Worm (Caenorhabditis elegans) whole organism, mixed stage, embryonic: ENCODE measurements around the gene nsph-1.1.

Source experiments
- bed-3 ChIP-seq: fragments of 200-800 bp; sonication (Bioruptor generic); optimal IDR thresholded peaks from 3 replicates; lab custom pipeline; 2018; ENCODE audit warnings: mild to moderate bottlenecking, missing genetic modification characterization, moderate library complexity, missing compliant biosample characterization
- blmp-1 ChIP-seq: fragments of 150-350 bp; optimal IDR thresholded peaks from 2 replicates; lab custom pipeline; 2014; ENCODE audit warnings: missing biosample characterization, missing genetic modification characterization
- ceh-83 ChIP-seq: fragments of 200-800 bp; sonication (Bioruptor generic); optimal IDR thresholded peaks from 2 replicates; lab custom pipeline; 2018; ENCODE audit warnings: mild to moderate bottlenecking, missing genetic modification characterization, missing compliant biosample characterization
- elt-1 ChIP-seq: sonication (generic microtip); optimal IDR thresholded peaks from 2 replicates; lab custom pipeline; 2017; ENCODE audit warnings: missing genetic modification characterization, mild to moderate bottlenecking, missing compliant biosample characterization, antibody characterized with exemption, moderate library complexity, borderline replicate concordance; ENCODE audit not compliant: insufficient read depth
- elt-3 ChIP-seq: fragments of 150-350 bp; optimal IDR thresholded peaks from 2 replicates; lab custom pipeline; 2014; ENCODE audit warnings: missing biosample characterization, missing genetic modification characterization
- lsy-2 ChIP-seq: fragments of 150-350 bp; optimal IDR thresholded peaks from 2 replicates; lab custom pipeline; 2014; ENCODE audit warnings: missing biosample characterization, missing genetic modification characterization
- mab-5 ChIP-seq: fragments of 150-350 bp; optimal IDR thresholded peaks from 2 replicates; lab custom pipeline; 2014; ENCODE audit warnings: missing biosample characterization, missing genetic modification characterization
- mep-1 ChIP-seq: fragments of 150-350 bp; optimal IDR thresholded peaks from 2 replicates; lab custom pipeline; 2017; ENCODE audit warnings: missing biosample characterization, missing genetic modification reagents, missing genetic modification characterization, inconsistent platforms
- nhr-12 ChIP-seq: fragments of 150-350 bp; optimal IDR thresholded peaks from 2 replicates; lab custom pipeline; 2014; ENCODE audit warnings: missing biosample characterization, missing genetic modification characterization
- pha-4 ChIP-seq: fragments of 150-350 bp; optimal IDR thresholded peaks from 2 replicates; lab custom pipeline; 2018; ENCODE audit warnings: missing biosample characterization, missing genetic modification reagents, missing genetic modification characterization
- snpc-4 ChIP-seq: fragments of 150-350 bp; optimal IDR thresholded peaks from 2 replicates; lab custom pipeline; 2014; ENCODE audit warnings: missing biosample characterization, missing genetic modification characterization
- unc-39 ChIP-seq: fragments of 150-350 bp; optimal IDR thresholded peaks from 2 replicates; lab custom pipeline; 2014; ENCODE audit warnings: missing biosample characterization, missing genetic modification characterization
- unc-62 ChIP-seq: fragments of 150-350 bp; optimal IDR thresholded peaks from 2 replicates; lab custom pipeline; 2014; ENCODE audit warnings: missing biosample characterization, missing genetic modification reagents, missing genetic modification characterization
- ztf-11 ChIP-seq: fragments of 150-350 bp; optimal IDR thresholded peaks from 2 replicates; lab custom pipeline; 2014; ENCODE audit warnings: missing biosample characterization, missing genetic modification characterization

DNA sequence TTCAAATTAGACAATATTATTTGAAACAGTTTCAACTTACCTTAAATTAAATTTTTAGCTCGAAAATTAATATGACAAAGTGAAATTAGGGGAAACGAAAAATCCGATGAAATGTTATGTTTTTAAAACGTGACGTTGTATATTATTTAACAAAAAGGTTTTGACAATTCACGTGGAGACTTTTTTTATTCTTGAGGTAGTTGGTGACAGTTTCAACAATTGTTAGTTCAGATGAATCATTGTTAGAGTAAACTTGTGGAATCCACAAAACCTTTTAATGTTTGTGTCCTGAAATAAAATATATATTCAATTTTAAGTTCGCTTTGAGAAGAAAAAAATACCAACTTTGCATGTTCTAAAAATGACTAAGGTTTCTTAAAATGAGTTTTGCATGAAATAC, 7.1 kb upstream of the nsph-1.1 start, which contains the start of gene fut-1:
- TF ChIP-seq blmp-1 (tag; lab: Kevin White, UChicago): no peak
- TF ChIP-seq ztf-11 (tag; lab: Kevin White, UChicago): no peak
- TF ChIP-seq unc-39 (tag; lab: Kevin White, UChicago): no peak
- TF ChIP-seq snpc-4 (tag; lab: Kevin White, UChicago): no peak
- no peak for TF ChIP-seq nhr-12 (tag; lab: Kevin White, UChicago)
- TF ChIP-seq bed-3 (GFP tag; lab: Kevin White, UChicago): no peak
- no peak for TF ChIP-seq elt-1
- TF ChIP-seq ceh-83 (GFP tag; lab: Kevin White, UChicago): no peak
- TF ChIP-seq lsy-2 (tag; lab: Kevin White, UChicago): no peak
- no peak for TF ChIP-seq pha-4 (tag; lab: Kevin White, UChicago)
- TF ChIP-seq mep-1: no peak
- no peak for TF ChIP-seq unc-62 (GFP tag; lab: Kevin White, UChicago)
- TF ChIP-seq elt-3 (tag; lab: Kevin White, UChicago): no peak
- no peak for TF ChIP-seq mab-5 (tag; lab: Kevin White, UChicago)
